Fruit fly (Drosophila melanogaster) S2 (cell line): ENCODE results near the gene CG33552.

Experiments used
- CG8478 ChIP-seq: fragments of >200 bp; optimal IDR thresholded peaks from 2 replicates; lab custom pipeline; 2018
- CTCF ChIP-seq, 2 experiments: fragments of >200 bp; optimal IDR thresholded peaks; 2 replicates each; lab custom pipeline; 2018

DNA sequence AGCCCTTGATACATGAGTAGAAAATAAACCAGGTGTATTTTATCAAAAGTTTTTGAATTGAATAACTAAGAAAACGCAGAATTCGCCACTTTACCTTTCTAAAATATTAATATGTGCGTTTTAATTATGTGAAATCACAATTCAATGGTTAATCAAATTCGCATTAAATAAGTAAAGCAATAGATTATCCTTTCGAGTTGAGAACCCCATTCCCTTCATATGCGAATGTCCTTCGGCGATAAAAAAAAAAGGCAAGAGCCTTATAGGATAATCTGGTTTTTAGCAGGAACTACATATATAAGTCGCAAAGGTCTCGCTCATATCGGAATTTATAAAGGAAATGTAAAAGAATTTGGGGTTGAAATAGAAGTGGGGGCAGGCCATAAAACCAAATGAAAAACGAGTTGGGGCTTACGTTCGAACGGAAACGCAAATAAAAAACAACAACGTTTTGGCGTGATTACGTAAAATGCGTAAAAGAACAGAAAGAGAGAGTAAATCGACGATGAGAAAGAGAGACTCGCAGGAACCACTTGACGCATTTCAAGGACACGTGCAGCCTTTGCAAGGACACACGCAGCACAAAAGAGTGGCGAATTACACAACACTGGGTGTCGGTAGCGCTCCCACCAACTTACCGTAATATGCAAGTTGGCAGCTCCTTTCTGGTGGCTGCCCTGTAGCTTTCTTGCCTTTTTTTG is 33.0 kb downstream of the CG33552 start:
- TF ChIP-seq CG8478 (lab: Kevin White, UChicago) (no peak), CTCF (optimal IDR thresholded peaks at IDR 0.05; lab: Kevin White, UChicago) (no peak)
